Fruit fly (Drosophila melanogaster): ENCODE measurements around the gene CG43362.

The CG43362 gene

dm6 chr2L:18333831-18334437 lies 42.7 kb upstream of the CG43362 start (continued):
- TF ChIP-seq H2.0 (GFP tag; IDR thresholded peaks at IDR 0.05): no peak
- no peak for TF ChIP-seq CG3163 (GFP tag; optimal IDR thresholded peaks at IDR 0.05)
- TF ChIP-seq CG5953 (GFP tag; IDR thresholded peaks at IDR 0.05): no peak
- TF ChIP-seq Nf-YA (GFP tag; IDR thresholded peaks at IDR 0.05): no peak
- TF ChIP-seq zfh1 (GFP tag; IDR thresholded peaks at IDR 0.05): no peak
- TF ChIP-seq CG2889 (GFP tag; IDR thresholded peaks at IDR 0.05): no peak
- TF ChIP-seq Atf-2 (GFP tag; optimal IDR thresholded peaks at IDR 0.05): no peak
- TF ChIP-seq bsh (GFP tag; optimal IDR thresholded peaks at IDR 0.05): peak in 1 of 2 experiments; percentile 40
- no peak for TF ChIP-seq CG17359 (tag; optimal IDR thresholded peaks at IDR 0.05)
- no peak for TF ChIP-seq Drgx (GFP tag; IDR thresholded peaks at IDR 0.05)
- TF ChIP-seq CG4328 (GFP tag; optimal IDR thresholded peaks at IDR 0.05): no peak
- TF ChIP-seq CG10979 (tag; optimal IDR thresholded peaks at IDR 0.05): peak; percentile 31
- peak; percentile 10 for TF ChIP-seq nmo (GFP tag; optimal IDR thresholded peaks at IDR 0.05)
- no peak for TF ChIP-seq tio (GFP tag; optimal IDR thresholded peaks at IDR 0.05)
- TF ChIP-seq CG8290 (GFP tag; optimal IDR thresholded peaks at IDR 0.05): no peak
- TF ChIP-seq CG8290 (tag; optimal IDR thresholded peaks at IDR 0.05): no peak
- TF ChIP-seq yki (optimal IDR thresholded peaks at IDR 0.05): no peak
- no peak for TF ChIP-seq CG13775 (GFP tag; optimal IDR thresholded peaks at IDR 0.05)
- TF ChIP-seq H15 (GFP tag; IDR thresholded peaks at IDR 0.05): no peak
- TF ChIP-seq Sry-δ (GFP tag; optimal IDR thresholded peaks at IDR 0.05): no peak
- no peak for TF ChIP-seq exex (tag; optimal IDR thresholded peaks at IDR 0.05)
- TF ChIP-seq CG9215 (GFP tag; IDR thresholded peaks at IDR 0.05): no peak
- TF ChIP-seq CG12299 (tag; optimal IDR thresholded peaks at IDR 0.05): no peak
- no peak for TF ChIP-seq grau (tag; optimal IDR thresholded peaks at IDR 0.05)
- no peak for TF ChIP-seq CG12769 (tag; optimal IDR thresholded peaks at IDR 0.05)
- TF ChIP-seq row (GFP tag; IDR thresholded peaks at IDR 0.05): no peak
- TF ChIP-seq CG1233 (GFP tag; optimal IDR thresholded peaks at IDR 0.05): no peak
- TF ChIP-seq mirr (GFP tag; optimal IDR thresholded peaks at IDR 0.05): no peak
- TF ChIP-seq CG30431 (GFP tag; optimal IDR thresholded peaks at IDR 0.05): no peak
- TF ChIP-seq inv (GFP tag; IDR thresholded peaks at IDR 0.05; ENCODE audit: partially characterized antibody): no peak
- no peak for TF ChIP-seq knrl (GFP tag; IDR thresholded peaks at IDR 0.05; ENCODE audit: partially characterized antibody)
- no peak for TF ChIP-seq grn (GFP tag; optimal IDR thresholded peaks at IDR 0.05)
- no peak for TF ChIP-seq dimm (GFP tag; IDR thresholded peaks at IDR 0.05)
- no peak for TF ChIP-seq CG10462 (GFP tag; optimal IDR thresholded peaks at IDR 0.05)
- no peak for TF ChIP-seq Dp (GFP tag; optimal IDR thresholded peaks at IDR 0.05)
- no peak for TF ChIP-seq ems (GFP tag; optimal IDR thresholded peaks at IDR 0.05)
- no peak for TF ChIP-seq CG4730 (GFP tag; IDR thresholded peaks at IDR 0.05)
- TF ChIP-seq HLH4C (GFP tag; IDR thresholded peaks at IDR 0.05; ENCODE audit: partially characterized antibody): no peak
- no peak for TF ChIP-seq maf-S (GFP tag; optimal IDR thresholded peaks at IDR 0.05)
- TF ChIP-seq Gug (GFP tag; IDR thresholded peaks at IDR 0.05): no peak
- no peak for TF ChIP-seq abd-A (tag; optimal IDR thresholded peaks at IDR 0.05)
- TF ChIP-seq gcm (GFP tag; optimal IDR thresholded peaks at IDR 0.05): no peak
- TF ChIP-seq CG31388 (GFP tag; optimal IDR thresholded peaks at IDR 0.05): no peak
- TF ChIP-seq CG6765 (GFP tag; optimal IDR thresholded peaks at IDR 0.05): no peak
- no peak for TF ChIP-seq Kr (GFP tag; optimal IDR thresholded peaks at IDR 0.05)
- no peak for TF ChIP-seq unc-4 (GFP tag; IDR thresholded peaks at IDR 0.05; ENCODE audit: partially characterized antibody)
- TF ChIP-seq ham (GFP tag; IDR thresholded peaks at IDR 0.05): no peak
- TF ChIP-seq sd (tag; optimal IDR thresholded peaks at IDR 0.05): no peak
- no peak for TF ChIP-seq CG18476 (GFP tag; optimal IDR thresholded peaks at IDR 0.05)
- no peak for TF ChIP-seq Eip74EF (GFP tag; optimal IDR thresholded peaks at IDR 0.05)
- TF ChIP-seq lmd (GFP tag; IDR thresholded peaks at IDR 0.05): no peak
- TF ChIP-seq Ravus (GFP tag; IDR thresholded peaks at IDR 0.05): no peak
